In the genomic region with DNA sequence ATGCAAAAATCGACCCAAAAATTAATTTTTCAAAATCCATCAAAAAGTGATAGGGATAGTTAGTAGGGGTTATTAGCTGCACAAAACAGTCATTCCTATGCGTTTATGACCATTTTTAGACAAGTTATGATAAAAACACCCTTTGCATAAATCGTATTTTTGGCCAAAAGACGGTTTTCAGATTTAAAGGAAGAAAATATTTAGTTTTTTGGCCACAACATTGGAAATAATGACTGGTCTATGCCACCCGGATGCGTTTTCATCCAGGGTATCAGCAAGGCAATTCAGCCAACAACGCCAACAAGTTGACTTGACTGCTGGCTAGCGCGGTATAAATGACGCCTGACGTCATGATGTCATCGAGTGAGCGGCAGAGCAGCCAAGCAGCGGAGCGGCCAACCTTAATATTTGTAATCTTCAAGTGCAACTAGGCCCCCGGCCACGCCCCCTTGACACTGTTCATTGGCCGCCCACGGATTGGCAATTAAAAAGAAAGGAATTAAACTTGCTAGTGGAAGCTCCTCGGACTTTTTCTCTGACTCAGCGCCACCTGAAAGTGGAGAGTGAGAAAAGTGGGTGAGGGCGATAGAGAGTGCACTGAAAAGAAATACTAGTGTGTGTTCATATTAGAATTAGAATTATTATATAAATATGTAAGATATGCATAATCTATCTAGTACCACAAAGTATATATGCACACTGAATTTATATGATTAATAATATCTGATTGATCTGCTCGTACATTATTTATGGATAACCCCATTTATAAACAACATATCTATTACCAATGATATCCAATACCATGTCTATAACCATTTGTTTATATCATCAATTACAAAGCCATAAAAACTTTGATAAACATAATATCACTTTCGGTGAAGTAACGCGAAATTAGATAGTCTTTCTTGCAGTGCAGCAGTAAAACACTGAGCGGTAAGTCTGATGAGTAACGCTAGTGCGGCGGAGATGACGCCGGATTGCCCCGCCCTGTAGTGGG, we compare ENCODE assay signal across 1 fruit fly cellular context.
TF ChIP-seq lines count a peak whose summit lies in the region.

No protein-coding gene starts in this region.

TF ChIP-seq in whole organism, embryonic, 481 proteins besides CTCF, POLR2A, EP300 and RAD21 (continued from another document and continues in another):
- TF ChIP-seq pnt (GFP tag; optimal IDR thresholded peaks at IDR 0.05; lab: Kevin White, UChicago) (peak; percentile 15), wor (GFP tag; IDR thresholded peaks at IDR 0.05; lab: Robert Waterston, UW) (peak; percentile 69), YL-1 (GFP tag; optimal IDR thresholded peaks at IDR 0.05; lab: Kevin White, UChicago) (peak; percentile 39), CG14050 (GFP tag; IDR thresholded peaks at IDR 0.05; lab: Robert Waterston, UW) (peak; percentile 48; the same call in 2 of the 3 replicates), CG43689 (GFP tag; IDR thresholded peaks at IDR 0.05; lab: Robert Waterston, UW) (no peak), kni (GFP tag; optimal IDR thresholded peaks at IDR 0.05; lab: Kevin White, UChicago) (peak; percentile 58), CG11456 (GFP tag; IDR thresholded peaks at IDR 0.05; lab: Robert Waterston, UW) (0 out of 3 replicates have a peak, but pooled peaks have one; percentile 28), CG7963 (GFP tag; IDR thresholded peaks at IDR 0.05; lab: Robert Waterston, UW; ENCODE audit: partially characterized antibody) (no peak), twi (tag; optimal IDR thresholded peaks at IDR 0.05; lab: Kevin White, UChicago) (peak; percentile 58), vfl (GFP tag; optimal IDR thresholded peaks at IDR 0.05; lab: Kevin White, UChicago) (no peak), ranshi (GFP tag; IDR thresholded peaks at IDR 0.05; lab: Robert Waterston, UW) (peak; percentile 48; the same call in 1 of the 2 replicates), CG13624 (GFP tag; optimal IDR thresholded peaks at IDR 0.05; lab: Kevin White, UChicago) (peak; percentile 27), Awh (GFP tag; IDR thresholded peaks at IDR 0.05; lab: Robert Waterston, UW) (peak; percentile 56; the same call in 1 of the 2 replicates), ftz-f1 (GFP tag; optimal IDR thresholded peaks at IDR 0.05; lab: Kevin White, UChicago) (no peak), Fer1 (GFP tag; optimal IDR thresholded peaks at IDR 0.05; lab: Kevin White, UChicago) (peak; percentile 92), CG8290 (GFP tag; optimal IDR thresholded peaks at IDR 0.05; lab: Kevin White, UChicago) (no peak), CG8290 (tag; optimal IDR thresholded peaks at IDR 0.05; lab: Kevin White, UChicago) (peak in 1 of 2 experiments; percentile 62), NC2α (GFP tag; optimal IDR thresholded peaks at IDR 0.05; lab: Kevin White, UChicago) (no peak), CG10462 (GFP tag; optimal IDR thresholded peaks at IDR 0.05; lab: Kevin White, UChicago) (peak; percentile 49), H2.0 (GFP tag; IDR thresholded peaks at IDR 0.05; lab: Robert Waterston, UW) (peak; percentile 58; the same call in 1 of the 2 replicates), Mrtf (GFP tag; IDR thresholded peaks at IDR 0.05; lab: Robert Waterston, UW) (peak; percentile 35; the same call in 1 of the 3 replicates), CG10321 (GFP tag; IDR thresholded peaks at IDR 0.05; lab: Robert Waterston, UW) (no peak; the same call in 1 of the 2 replicates), cato (GFP tag; optimal IDR thresholded peaks at IDR 0.05; lab: Kevin White, UChicago; ENCODE audit: borderline replicate concordance) (peak; percentile 52), CG5180 (GFP tag; optimal IDR thresholded peaks at IDR 0.05; lab: Kevin White, UChicago) (peak; percentile 78), CG13296 (GFP tag; optimal IDR thresholded peaks at IDR 0.05; lab: Kevin White, UChicago) (peak; percentile 89), nmo (GFP tag; optimal IDR thresholded peaks at IDR 0.05; lab: Kevin White, UChicago) (peak; percentile 93), CG16863 (GFP tag; optimal IDR thresholded peaks at IDR 0.05; lab: Kevin White, UChicago) (no peak), CG8924 (tag; optimal IDR thresholded peaks at IDR 0.05; lab: Kevin White, UChicago) (peak; percentile 92), pho (GFP tag; optimal IDR thresholded peaks at IDR 0.05; lab: Kevin White, UChicago) (peak; percentile 26), her (GFP tag; optimal IDR thresholded peaks at IDR 0.05; lab: Kevin White, UChicago) (no peak), lmd (GFP tag; IDR thresholded peaks at IDR 0.05; lab: Robert Waterston, UW) (peak; percentile 75), Antp (GFP tag; optimal IDR thresholded peaks at IDR 0.05; lab: Kevin White, UChicago) (peak; percentile 33), toy (GFP tag; IDR thresholded peaks at IDR 0.05; lab: Robert Waterston, UW) (0 out of 2 replicates have a peak, but pooled peaks have one; percentile 21), CG12391 (tag; optimal IDR thresholded peaks at IDR 0.05; lab: Kevin White, UChicago) (peak; percentile 88), ara (GFP tag; IDR thresholded peaks at IDR 0.05; lab: Robert Waterston, UW) (no peak), Stat92E (GFP tag; optimal IDR thresholded peaks at IDR 0.05; lab: Kevin White, UChicago) (no peak), CG10147 (GFP tag; optimal IDR thresholded peaks at IDR 0.05; lab: Kevin White, UChicago) (peak; percentile 91), CG11723 (GFP tag; optimal IDR thresholded peaks at IDR 0.05; lab: Kevin White, UChicago) (peak; percentile 79), CG1024 (GFP tag; IDR thresholded peaks at IDR 0.05; lab: Robert Waterston, UW) (no peak), CG7556 (GFP tag; optimal IDR thresholded peaks at IDR 0.05; lab: Kevin White, UChicago) (peak; percentile 94), oc (tag; optimal IDR thresholded peaks at IDR 0.05; lab: Kevin White, UChicago) (peak; percentile 62), CG2875 (GFP tag; optimal IDR thresholded peaks at IDR 0.05; lab: Kevin White, UChicago) (peak; percentile 67), salm (tag; optimal IDR thresholded peaks at IDR 0.05; lab: Kevin White, UChicago) (peak; percentile 77), zfh1 (GFP tag; IDR thresholded peaks at IDR 0.05; lab: Robert Waterston, UW) (peak; percentile 45; the same call in 2 of the 3 replicates), ac (GFP tag; optimal IDR thresholded peaks at IDR 0.05; lab: Kevin White, UChicago) (no peak), bab2 (GFP tag; optimal IDR thresholded peaks at IDR 0.05; lab: Kevin White, UChicago) (peak; percentile 47), lab (GFP tag; optimal IDR thresholded peaks at IDR 0.05; lab: Kevin White, UChicago) (peak; percentile 91), ash1 (GFP tag; optimal IDR thresholded peaks at IDR 0.05; lab: Kevin White, UChicago) (no peak), CG34224 (GFP tag; IDR thresholded peaks at IDR 0.05; lab: Robert Waterston, UW; ENCODE audit: partially characterized antibody) (no peak), kay (GFP tag; optimal IDR thresholded peaks at IDR 0.05; lab: Kevin White, UChicago) (peak; percentile 80), CG1647 (GFP tag; optimal IDR thresholded peaks at IDR 0.05; lab: Kevin White, UChicago) (peak; percentile 22), shn (GFP tag; optimal IDR thresholded peaks at IDR 0.05; lab: Kevin White, UChicago) (peak; percentile 6), CG10543 (GFP tag; optimal IDR thresholded peaks at IDR 0.05; lab: Kevin White, UChicago) (peak; percentile 87), pfk (GFP tag; optimal IDR thresholded peaks at IDR 0.05; lab: Kevin White, UChicago) (no peak), CG8765 (GFP tag; IDR thresholded peaks at IDR 0.05; lab: Robert Waterston, UW) (no peak), CG30020 (tag; optimal IDR thresholded peaks at IDR 0.05; lab: Kevin White, UChicago) (peak; percentile 53), CG17361 (GFP tag; IDR thresholded peaks at IDR 0.05; lab: Robert Waterston, UW) (peak; percentile 94), Hmx (GFP tag; optimal IDR thresholded peaks at IDR 0.05; lab: Kevin White, UChicago) (peak; percentile 29), slou (GFP tag; optimal IDR thresholded peaks at IDR 0.05; lab: Kevin White, UChicago) (peak; percentile 71), CG12155 (GFP tag; optimal IDR thresholded peaks at IDR 0.05; lab: Kevin White, UChicago) (peak; percentile 74), MESR4 (GFP tag; optimal IDR thresholded peaks at IDR 0.05; lab: Kevin White, UChicago) (no peak), Meics (GFP tag; optimal IDR thresholded peaks at IDR 0.05; lab: Kevin White, UChicago) (peak; percentile 91), Aef1 (GFP tag; IDR thresholded peaks at IDR 0.05; lab: Robert Waterston, UW) (peak; percentile 39), HmgD (GFP tag; optimal IDR thresholded peaks at IDR 0.05; lab: Kevin White, UChicago) (no peak), Nf-YB (GFP tag; optimal IDR thresholded peaks at IDR 0.05; lab: Kevin White, UChicago) (peak; percentile 75), C15 (GFP tag; IDR thresholded peaks at IDR 0.05; lab: Robert Waterston, UW) (no peak), CG17568 (GFP tag; optimal IDR thresholded peaks at IDR 0.05; lab: Kevin White, UChicago) (no peak), grau (tag; optimal IDR thresholded peaks at IDR 0.05; lab: Kevin White, UChicago) (peak; percentile 92), cad (GFP tag; optimal IDR thresholded peaks at IDR 0.05; lab: Kevin White, UChicago) (no peak), CG17186 (GFP tag; optimal IDR thresholded peaks at IDR 0.05; lab: Kevin White, UChicago) (no peak), gce (GFP tag; IDR thresholded peaks at IDR 0.05; lab: Robert Waterston, UW) (peak; percentile 46; the same call in 1 of the 3 replicates), br (optimal IDR thresholded peaks at IDR 0.05; lab: Kevin White, UChicago) (no peak), da (GFP tag; optimal IDR thresholded peaks at IDR 0.05; lab: Kevin White, UChicago) (no peak), trem (tag; optimal IDR thresholded peaks at IDR 0.05; lab: Kevin White, UChicago) (peak; percentile 58), Deaf1 (tag; optimal IDR thresholded peaks at IDR 0.05; lab: Kevin White, UChicago) (peak; percentile 73), nerfin-1 (tag; optimal IDR thresholded peaks at IDR 0.05; lab: Kevin White, UChicago) (peak; percentile 82), sisA (GFP tag; IDR thresholded peaks at IDR 0.05; lab: Robert Waterston, UW) (peak; percentile 47), CoRest (tag; optimal IDR thresholded peaks at IDR 0.05; lab: Kevin White, UChicago) (peak; percentile 94), CG5953 (GFP tag; IDR thresholded peaks at IDR 0.05; lab: Robert Waterston, UW) (0 out of 2 replicates have a peak, but pooled peaks have one; percentile 21), Neu2 (GFP tag; optimal IDR thresholded peaks at IDR 0.05; lab: Kevin White, UChicago; ENCODE audit: borderline replicate concordance) (no peak), phol (tag; optimal IDR thresholded peaks at IDR 0.05; lab: Kevin White, UChicago) (peak; percentile 86), CG34376 (GFP tag; optimal IDR thresholded peaks at IDR 0.05; lab: Kevin White, UChicago) (peak; percentile 74), CG6254 (GFP tag; optimal IDR thresholded peaks at IDR 0.05; lab: Kevin White, UChicago) (peak; percentile 29), CG12744 (GFP tag; optimal IDR thresholded peaks at IDR 0.05; lab: Kevin White, UChicago) (no peak), CG15269 (tag; optimal IDR thresholded peaks at IDR 0.05; lab: Kevin White, UChicago) (peak; percentile 92), psq (GFP tag; optimal IDR thresholded peaks at IDR 0.05; lab: Kevin White, UChicago) (peak; percentile 41), exex (tag; optimal IDR thresholded peaks at IDR 0.05; lab: Kevin White, UChicago) (peak; percentile 57), CG2120 (GFP tag; optimal IDR thresholded peaks at IDR 0.05; lab: Kevin White, UChicago) (peak; percentile 78), CG18011 (GFP tag; optimal IDR thresholded peaks at IDR 0.05; lab: Kevin White, UChicago) (peak; percentile 57), CG17912 (GFP tag; optimal IDR thresholded peaks at IDR 0.05; lab: Kevin White, UChicago) (no peak), E2f2 (GFP tag; IDR thresholded peaks at IDR 0.05; lab: Robert Waterston, UW) (peak; percentile 44; the same call in 1 of the 2 replicates), Elba2 (GFP tag; optimal IDR thresholded peaks at IDR 0.05; lab: Kevin White, UChicago) (no peak), nerfin-2 (GFP tag; IDR thresholded peaks at IDR 0.05; lab: Robert Waterston, UW; ENCODE audit: partially characterized antibody) (no peak), sd (tag; optimal IDR thresholded peaks at IDR 0.05; lab: Kevin White, UChicago) (peak; percentile 61), CG7372 (GFP tag; IDR thresholded peaks at IDR 0.05; lab: Robert Waterston, UW) (peak; percentile 42), nom (GFP tag; optimal IDR thresholded peaks at IDR 0.05; lab: Kevin White, UChicago) (peak; percentile 76), fd64A (GFP tag; optimal IDR thresholded peaks at IDR 0.05; lab: Kevin White, UChicago) (peak; percentile 6), org-1 (GFP tag; optimal IDR thresholded peaks at IDR 0.05; lab: Kevin White, UChicago) (peak; percentile 84), CG12219 (GFP tag; optimal IDR thresholded peaks at IDR 0.05; lab: Kevin White, UChicago) (peak; percentile 74), hbn (GFP tag; IDR thresholded peaks at IDR 0.05; lab: Robert Waterston, UW; ENCODE audit: partially characterized antibody) (no peak), chm (GFP tag; IDR thresholded peaks at IDR 0.05; lab: Robert Waterston, UW) (0 out of 2 replicates have a peak, but pooled peaks have one; percentile 7), ken (GFP tag; IDR thresholded peaks at IDR 0.05; lab: Robert Waterston, UW) (no peak; the same call in 2 of the 3 replicates), CG11093 (GFP tag; IDR thresholded peaks at IDR 0.05; lab: Robert Waterston, UW) (peak; percentile 45; the same call in 1 of the 3 replicates), gcm (GFP tag; optimal IDR thresholded peaks at IDR 0.05; lab: Kevin White, UChicago) (peak; percentile 81), CG2129 (GFP tag; IDR thresholded peaks at IDR 0.05; lab: Robert Waterston, UW; ENCODE audit: partially characterized antibody) (no peak), CG7987 (GFP tag; optimal IDR thresholded peaks at IDR 0.05; lab: Kevin White, UChicago) (no peak), Side (GFP tag; optimal IDR thresholded peaks at IDR 0.05; lab: Kevin White, UChicago) (peak; percentile 4), sim (GFP tag; IDR thresholded peaks at IDR 0.05; lab: Robert Waterston, UW) (no peak; the same call in 1 of the 2 replicates), CG1602 (GFP tag; optimal IDR thresholded peaks at IDR 0.05; lab: Kevin White, UChicago) (peak; percentile 75), B-H2 (GFP tag; optimal IDR thresholded peaks at IDR 0.05; lab: Kevin White, UChicago) (peak; percentile 55), dimm (GFP tag; IDR thresholded peaks at IDR 0.05; lab: Robert Waterston, UW) (no peak), Doc2 (GFP tag; IDR thresholded peaks at IDR 0.05; lab: Robert Waterston, UW) (no peak), Dll (GFP tag; IDR thresholded peaks at IDR 0.05; lab: Robert Waterston, UW; ENCODE audit: partially characterized antibody) (no peak), CG4854 (GFP tag; optimal IDR thresholded peaks at IDR 0.05; lab: Kevin White, UChicago) (peak; percentile 11), HLH54F (GFP tag; optimal IDR thresholded peaks at IDR 0.05; lab: Kevin White, UChicago) (peak; percentile 44), CG3065 (GFP tag; optimal IDR thresholded peaks at IDR 0.05; lab: Kevin White, UChicago) (peak; percentile 37)
